Worm (Caenorhabditis elegans) whole organism, L2 larva: ENCODE data around the gene B0507.1.

Experiments used
- C34F6.9 ChIP-seq: fragments of 150-350 bp; optimal IDR thresholded peaks from 2 replicates; lab custom pipeline; 2014; ENCODE audit warnings: missing biosample characterization, missing genetic modification characterization
- F13H6.1 ChIP-seq: sonication (generic microtip); optimal IDR thresholded peaks from 2 replicates; lab custom pipeline; 2016; ENCODE audit warnings: missing genetic modification characterization, missing compliant biosample characterization
- R02D3.7 ChIP-seq: fragments of 150-350 bp; optimal IDR thresholded peaks from 2 replicates; lab custom pipeline; 2014; ENCODE audit warnings: missing biosample characterization, missing genetic modification characterization
- Y55F3AM.14 ChIP-seq: fragments of 200-800 bp; sonication (Bioruptor generic); optimal IDR thresholded peaks from 2 replicates; lab custom pipeline; 2018; ENCODE audit warnings: mild to moderate bottlenecking, missing genetic modification characterization, missing compliant biosample characterization
- ZK546.5 ChIP-seq: sonication (generic microtip); optimal IDR thresholded peaks from 2 replicates; lab custom pipeline; 2017; ENCODE audit warnings: missing biosample characterization, missing genetic modification characterization
- aly-2 ChIP-seq: fragments of 150-350 bp; optimal IDR thresholded peaks from 2 replicates; lab custom pipeline; 2014; ENCODE audit warnings: missing biosample characterization, missing genetic modification characterization
- ama-1 ChIP-seq: fragments of 150-350 bp; optimal IDR thresholded peaks from 2 replicates; lab custom pipeline; 2018; ENCODE audit warnings: inconsistent platforms
- ceh-16 ChIP-seq: fragments of 150-350 bp; optimal IDR thresholded peaks from 2 replicates; lab custom pipeline; 2014; ENCODE audit warnings: missing biosample characterization, missing genetic modification characterization
- crh-2 ChIP-seq: sonication (generic microtip); optimal IDR thresholded peaks from 2 replicates; lab custom pipeline; 2017; ENCODE audit warnings: missing biosample characterization, missing genetic modification characterization
- dmd-4 ChIP-seq: sonication (generic microtip); optimal IDR thresholded peaks from 2 replicates; lab custom pipeline; 2017; ENCODE audit warnings: missing biosample characterization, missing genetic modification characterization
- egl-27 ChIP-seq: sonication (generic microtip); optimal IDR thresholded peaks from 3 replicates; lab custom pipeline; 2017; ENCODE audit warnings: missing biosample characterization, missing genetic modification reagents, missing genetic modification characterization
- elt-1 ChIP-seq: fragments of 150-350 bp; optimal IDR thresholded peaks from 2 replicates; lab custom pipeline; 2014; ENCODE audit warnings: missing biosample characterization, missing genetic modification characterization
- elt-3 ChIP-seq: sonication (generic microtip); optimal IDR thresholded peaks from 2 replicates; lab custom pipeline; 2017; ENCODE audit warnings: missing biosample characterization, missing genetic modification characterization
- fos-1 ChIP-seq: fragments of 150-350 bp; optimal IDR thresholded peaks from 2 replicates; lab custom pipeline; 2014; ENCODE audit warnings: missing biosample characterization, missing genetic modification characterization
- gmeb-1 ChIP-seq: fragments of 150-350 bp; optimal IDR thresholded peaks from 2 replicates; lab custom pipeline; 2014; ENCODE audit warnings: missing biosample characterization, missing genetic modification characterization
- lin-13 ChIP-seq: fragments of 150-350 bp; optimal IDR thresholded peaks from 2 replicates; lab custom pipeline; 2014; ENCODE audit warnings: missing biosample characterization, missing genetic modification reagents, missing genetic modification characterization
- lsy-2 ChIP-seq, 2 experiments: fragments of 150-350 bp in 1 of 2; sonication (generic microtip) in 1 of 2; optimal IDR thresholded peaks; 2 replicates each; lab custom pipeline; 2014 to 2017; ENCODE audit warnings: missing biosample characterization in 2 of 2, missing genetic modification characterization in 2 of 2
- mab-5 ChIP-seq: fragments of 150-350 bp; optimal IDR thresholded peaks from 2 replicates; lab custom pipeline; 2014; ENCODE audit warnings: missing biosample characterization, missing genetic modification characterization
- mdl-1 ChIP-seq, 2 experiments: fragments of 150-350 bp in 1 of 2; sonication (generic microtip) in 1 of 2; optimal IDR thresholded peaks; 2 replicates each; lab custom pipeline; 2017; ENCODE audit warnings: missing biosample characterization in 2 of 2, missing genetic modification characterization in 2 of 2
- nhr-10 ChIP-seq: sonication (generic microtip); optimal IDR thresholded peaks from 2 replicates; lab custom pipeline; 2017; ENCODE audit warnings: missing biosample characterization, missing genetic modification characterization
- nhr-129 ChIP-seq: fragments of 150-350 bp; optimal IDR thresholded peaks from 2 replicates; lab custom pipeline; 2014; ENCODE audit warnings: missing biosample characterization, missing genetic modification characterization
- nhr-21 ChIP-seq: fragments of 150-350 bp; optimal IDR thresholded peaks from 2 replicates; lab custom pipeline; 2014; ENCODE audit warnings: missing biosample characterization, missing genetic modification characterization
- nhr-237 ChIP-seq: fragments of 150-350 bp; optimal IDR thresholded peaks from 2 replicates; lab custom pipeline; 2014; ENCODE audit warnings: missing biosample characterization, missing genetic modification characterization
- nhr-25 ChIP-seq: fragments of 150-350 bp; sonication (generic microtip); optimal IDR thresholded peaks from 3 replicates; lab custom pipeline; 2014; ENCODE audit warnings: missing biosample characterization, missing genetic modification characterization
- nhr-77 ChIP-seq: fragments of 150-350 bp; optimal IDR thresholded peaks from 2 replicates; lab custom pipeline; 2014; ENCODE audit warnings: missing biosample characterization, missing genetic modification characterization
- peb-1 ChIP-seq: fragments of 150-350 bp; optimal IDR thresholded peaks from 2 replicates; lab custom pipeline; 2014; ENCODE audit warnings: missing biosample characterization, missing genetic modification characterization
- skn-1 ChIP-seq: sonication (generic microtip); optimal IDR thresholded peaks from 2 replicates; lab custom pipeline; 2017; ENCODE audit warnings: missing biosample characterization, missing genetic modification characterization
- sma-3 ChIP-seq: sonication (generic microtip); optimal IDR thresholded peaks from 2 replicates; lab custom pipeline; 2016; ENCODE audit warnings: missing genetic modification reagents, missing genetic modification characterization, missing compliant biosample characterization
- sma-9 ChIP-seq, 2 experiments: fragments of 150-350 bp in 1 of 2; sonication (generic microtip) in 1 of 2; optimal IDR thresholded peaks; 2 replicates each; lab custom pipeline; 2014 to 2016; ENCODE audit warnings: missing genetic modification characterization in 2 of 2, mild to moderate bottlenecking in 1 of 2, missing biosample characterization in 1 of 2, missing compliant biosample characterization in 1 of 2, missing genetic modification reagents in 1 of 2, moderate library complexity in 1 of 2
- snpc-4 ChIP-seq: fragments of 150-350 bp; optimal IDR thresholded peaks from 2 replicates; lab custom pipeline; 2014; ENCODE audit warnings: missing biosample characterization, missing genetic modification characterization
- unc-55 ChIP-seq: fragments of 150-350 bp; sonication (generic microtip); optimal IDR thresholded peaks from 3 replicates; lab custom pipeline; 2014; ENCODE audit warnings: missing biosample characterization, missing genetic modification reagents, missing genetic modification characterization
- unc-62 ChIP-seq: fragments of 150-350 bp; optimal IDR thresholded peaks from 2 replicates; lab custom pipeline; 2014; ENCODE audit warnings: missing biosample characterization, missing genetic modification reagents, missing genetic modification characterization
- zag-1 ChIP-seq: fragments of 150-350 bp; optimal IDR thresholded peaks from 2 replicates; lab custom pipeline; 2014; ENCODE audit warnings: missing biosample characterization, missing genetic modification characterization
- ztf-1 ChIP-seq: fragments of 200-800 bp; sonication (Bioruptor generic); conservative IDR thresholded peaks from 2 replicates; pipeline ENCODE4 v1.3.6; 2022; ENCODE audit warnings: missing genetic modification characterization, missing compliant biosample characterization
- ztf-11 ChIP-seq: sonication (generic microtip); optimal IDR thresholded peaks from 2 replicates; lab custom pipeline; 2017; ENCODE audit warnings: missing biosample characterization, missing genetic modification characterization

Gene B0507.1

DNA sequence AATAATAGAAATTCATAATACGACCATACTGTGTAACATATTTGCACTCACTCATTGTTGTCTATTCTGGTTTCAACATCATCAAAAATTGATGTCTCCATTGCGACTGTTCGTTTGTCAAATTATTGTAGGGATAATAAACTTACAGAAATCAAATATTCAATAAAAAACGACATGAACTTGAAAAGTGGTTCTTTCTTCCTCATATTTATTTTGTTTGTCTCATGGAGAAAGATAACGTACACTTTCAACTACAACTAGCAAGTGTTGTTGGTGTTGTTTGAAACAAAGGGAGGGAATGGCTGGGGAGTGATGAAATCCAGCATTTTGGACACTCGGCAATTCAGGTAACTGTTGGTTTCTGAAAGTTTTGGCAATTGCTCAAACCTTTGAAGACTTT, 10.4 kb upstream of the B0507.1 start, which contains the start of gene B0507.9:
TSS of gene B0507.9 (minus strand) at position 101 of the 400 bp plus-strand sequence.
- TF ChIP-seq snpc-4 (tag; lab: Kevin White, UChicago): no peak
- TF ChIP-seq Y55F3AM.14 (GFP tag; lab: Kevin White, UChicago): no peak
- TF ChIP-seq elt-1: no peak
- no peak for TF ChIP-seq R02D3.7 (tag; lab: Kevin White, UChicago)
- no peak for TF ChIP-seq ZK546.5 (tag; lab: Kevin White, UChicago)
- no peak for TF ChIP-seq zag-1 (tag; lab: Kevin White, UChicago)
- no peak for TF ChIP-seq F13H6.1 (tag; lab: Kevin White, UChicago)

DNA sequence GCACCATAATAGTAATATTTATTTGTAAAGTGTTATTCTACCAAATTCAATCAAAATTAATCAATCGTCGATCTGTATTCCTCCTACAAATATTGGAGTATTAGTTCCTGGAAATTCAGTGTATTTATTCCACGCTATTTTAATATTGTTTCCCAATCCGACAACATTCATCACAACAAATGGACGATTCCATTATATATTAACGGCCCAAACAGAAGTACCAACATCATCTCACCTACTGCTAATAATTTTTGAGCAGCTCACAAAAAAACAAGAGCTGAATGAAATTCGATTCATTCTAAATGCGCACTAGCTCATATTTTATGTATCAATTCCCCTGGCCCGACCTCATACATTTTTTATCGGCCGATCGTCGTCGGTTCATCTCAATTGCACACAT, 9.3 kb upstream of the B0507.1 start:
- TF ChIP-seq ztf-1 (GFP tag; lab: Robert Waterston, UW): no peak
- TF ChIP-seq mdl-1 (tag; optimal IDR thresholded peaks at IDR 0.05; lab: Kevin White, UChicago): no peak
- peak; percentile 44 for TF ChIP-seq unc-55 (GFP tag; lab: Kevin White, UChicago)

- TF ChIP-seq fos-1 (tag; lab: Kevin White, UChicago) (peak; percentile 63), crh-2 (peak; percentile 32), dmd-4 (tag; lab: Kevin White, UChicago) (no peak), sma-9 (GFP tag; optimal IDR thresholded peaks at IDR 0.05; lab: Kevin White, UChicago) (peak; percentile 34), sma-9 (tag; optimal IDR thresholded peaks at IDR 0.05; lab: Kevin White, UChicago) (no peak)
Observed at ce11 chrV:8767493-8767892, 8.9 kb upstream of the B0507.1 start.

- TF ChIP-seq fos-1 (tag; lab: Kevin White, UChicago) (peak; percentile 98), sma-3 (GFP tag; lab: Kevin White, UChicago) (peak; percentile 43), sma-9 (GFP tag; optimal IDR thresholded peaks at IDR 0.05; lab: Kevin White, UChicago) (peak; percentile 91), sma-9 (tag; optimal IDR thresholded peaks at IDR 0.05; lab: Kevin White, UChicago) (no peak), aly-2 (no peak), egl-27 (tag; lab: Kevin White, UChicago) (peak; percentile 48), ceh-16 (no peak), gmeb-1 (peak; percentile 20), nhr-25 (tag; lab: Kevin White, UChicago) (no peak), F13H6.1 (tag; lab: Kevin White, UChicago) (peak; percentile 65), crh-2 (peak; percentile 66), skn-1 (tag; lab: Kevin White, UChicago) (peak; percentile 50)
Observed at ce11 chrV:8768481-8768959, 7.8 kb upstream of the B0507.1 start, which contains the start of gene B0507.3. TSS of gene B0507.3 (plus strand) at chrV:8768909.

DNA sequence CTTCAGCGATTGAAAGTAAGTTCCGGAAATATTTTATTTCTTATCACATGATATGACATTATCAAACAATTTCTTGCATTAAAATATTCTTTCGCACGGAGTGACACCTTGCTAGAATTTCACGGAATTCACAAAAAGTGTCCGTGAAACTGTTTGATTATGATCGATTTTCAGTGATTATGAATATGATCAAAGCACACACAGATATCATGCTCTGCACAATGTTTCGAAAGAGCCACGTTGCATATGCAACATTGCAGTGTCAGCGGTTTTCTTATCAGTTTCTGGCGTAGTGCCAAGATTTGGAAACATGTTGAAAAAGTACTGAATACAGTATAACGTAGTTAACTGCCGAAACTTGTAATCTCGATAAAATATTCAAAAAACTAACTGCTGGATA, 7.2 kb upstream of the B0507.1 start:
- TF ChIP-seq fos-1 (tag; lab: Kevin White, UChicago): peak; percentile 93
- no peak for TF ChIP-seq ZK546.5 (tag; lab: Kevin White, UChicago)
- no peak for TF ChIP-seq nhr-21 (tag; lab: Kevin White, UChicago)
- no peak for TF ChIP-seq mdl-1 (tag; optimal IDR thresholded peaks at IDR 0.05; lab: Kevin White, UChicago)
- no peak for TF ChIP-seq sma-3 (GFP tag; lab: Kevin White, UChicago)
- no peak for TF ChIP-seq ama-1
- no peak for TF ChIP-seq unc-62
- TF ChIP-seq unc-55 (GFP tag; lab: Kevin White, UChicago): no peak
- TF ChIP-seq sma-9 (GFP tag; optimal IDR thresholded peaks at IDR 0.05; lab: Kevin White, UChicago): peak; percentile 88
- no peak for TF ChIP-seq sma-9 (tag; optimal IDR thresholded peaks at IDR 0.05; lab: Kevin White, UChicago)
- TF ChIP-seq crh-2: peak; percentile 91
- no peak for TF ChIP-seq elt-1
- no peak for TF ChIP-seq nhr-129
- TF ChIP-seq ceh-16: no peak
- no peak for TF ChIP-seq mab-5 (tag; lab: Kevin White, UChicago)
- no peak for TF ChIP-seq lin-13 (GFP tag; lab: Kevin White, UChicago)
- no peak for TF ChIP-seq R02D3.7 (tag; lab: Kevin White, UChicago)
- no peak for TF ChIP-seq nhr-10
- TF ChIP-seq Y55F3AM.14 (GFP tag; lab: Kevin White, UChicago): no peak
- TF ChIP-seq peb-1: no peak
- TF ChIP-seq ztf-11: no peak
- TF ChIP-seq skn-1 (tag; lab: Kevin White, UChicago): no peak
- no peak for TF ChIP-seq lsy-2 (tag; optimal IDR thresholded peaks at IDR 0.05; lab: Kevin White, UChicago)
- TF ChIP-seq snpc-4 (tag; lab: Kevin White, UChicago): no peak
- no peak for TF ChIP-seq nhr-77 (tag; lab: Kevin White, UChicago)
- TF ChIP-seq elt-3: no peak
- peak; percentile 22 for TF ChIP-seq F13H6.1 (tag; lab: Kevin White, UChicago)
- no peak for TF ChIP-seq C34F6.9
- no peak for TF ChIP-seq aly-2
- TF ChIP-seq gmeb-1: peak; percentile 40
- TF ChIP-seq egl-27 (tag; lab: Kevin White, UChicago): no peak
- TF ChIP-seq nhr-237 (tag; lab: Kevin White, UChicago): no peak
